Fruit fly (Drosophila melanogaster): ENCODE measurements around the gene CG17261.

- no peak for TF ChIP-seq EcR (GFP tag; optimal IDR thresholded peaks at IDR 0.05)
- no peak for TF ChIP-seq Dll (optimal IDR thresholded peaks at IDR 0.05)
- no peak for TF ChIP-seq psq (optimal IDR thresholded peaks at IDR 0.05)
- no peak for TF ChIP-seq CG8478 (optimal IDR thresholded peaks at IDR 0.05)
- no peak for TF ChIP-seq usp (GFP tag; optimal IDR thresholded peaks at IDR 0.05)
Measured at dm6 chr2L:3058772-3059623, 16.6 kb downstream of the CG17261 start.
